Fruit fly (Drosophila melanogaster): ENCODE data around the gene S1P.

DNA sequence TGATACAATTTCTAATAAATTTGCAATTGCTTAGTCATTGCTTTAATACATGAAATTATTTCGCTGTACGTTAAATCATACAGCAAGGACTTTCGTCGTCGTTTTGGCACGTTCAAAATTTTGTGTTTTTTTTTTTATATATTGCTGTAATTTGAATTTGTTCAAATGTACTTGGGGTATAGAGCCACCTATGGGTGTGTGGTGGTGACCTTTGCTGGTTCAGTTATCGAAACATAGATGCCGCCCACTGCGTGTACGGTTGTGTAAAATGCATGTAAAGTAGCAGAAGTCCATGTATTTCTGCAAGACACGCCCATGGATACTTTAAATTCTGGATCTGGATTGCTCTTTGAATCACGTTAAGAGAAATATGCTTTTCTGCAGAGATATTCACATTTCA, 12.9 kb downstream of the S1P start:
- no peak for TF ChIP-seq Lpt (GFP tag; optimal IDR thresholded peaks at IDR 0.05)
- no peak for TF ChIP-seq CG6792 (GFP tag; optimal IDR thresholded peaks at IDR 0.05)
- TF ChIP-seq vri (GFP tag; optimal IDR thresholded peaks at IDR 0.05), result no peak
- TF ChIP-seq Gug (GFP tag; IDR thresholded peaks at IDR 0.05), result no peak
- TF ChIP-seq CG11902 (GFP tag; optimal IDR thresholded peaks at IDR 0.05), result no peak
- no peak for TF ChIP-seq CG3919 (GFP tag; optimal IDR thresholded peaks at IDR 0.05)
- no peak for TF ChIP-seq CG8319 (GFP tag; optimal IDR thresholded peaks at IDR 0.05)
- no peak for TF ChIP-seq Hr38 (GFP tag; optimal IDR thresholded peaks at IDR 0.05)
- no peak for TF ChIP-seq Blimp-1 (GFP tag; optimal IDR thresholded peaks at IDR 0.05)
- no peak for TF ChIP-seq CG8632 (GFP tag; optimal IDR thresholded peaks at IDR 0.05)
- no peak for TF ChIP-seq fkh (GFP tag; optimal IDR thresholded peaks at IDR 0.05)
- TF ChIP-seq achi (GFP tag; optimal IDR thresholded peaks at IDR 0.05), result no peak
- no peak for TF ChIP-seq Eip75B (GFP tag; optimal IDR thresholded peaks at IDR 0.05)
